Worm (Caenorhabditis elegans): ENCODE measurements around the gene tald-1.

tald-1 gene

ce11 chrIV:4423026-4423425 is 36.6 kb downstream of the tald-1 start:
- TF ChIP-seq nhr-71 (tag; optimal IDR thresholded peaks at IDR 0.05): no peak
- TF ChIP-seq ceh-82 (tag; optimal IDR thresholded peaks at IDR 0.05): no peak
- no peak for TF ChIP-seq rnt-1 (tag; optimal IDR thresholded peaks at IDR 0.05)
- TF ChIP-seq skn-1 (tag; optimal IDR thresholded peaks at IDR 0.05): no peak
- TF ChIP-seq nhr-47 (tag; optimal IDR thresholded peaks at IDR 0.05): no peak
- no peak for TF ChIP-seq nhr-237 (tag; optimal IDR thresholded peaks at IDR 0.05)
- TF ChIP-seq snpc-4 (tag; optimal IDR thresholded peaks at IDR 0.05): no peak
- TF ChIP-seq grh-1 (GFP tag; IDR thresholded peaks at IDR 0.05): no peak
- no peak for TF ChIP-seq hlh-4 (tag; optimal IDR thresholded peaks at IDR 0.05)
- TF ChIP-seq ceh-88 (GFP tag; IDR thresholded peaks at IDR 0.05): no peak
- no peak for TF ChIP-seq pqm-1 (tag; optimal IDR thresholded peaks at IDR 0.05)
- no peak for TF ChIP-seq mef-2 (tag; optimal IDR thresholded peaks at IDR 0.05)
- TF ChIP-seq pax-3 (tag; optimal IDR thresholded peaks at IDR 0.05): no peak

DNA sequence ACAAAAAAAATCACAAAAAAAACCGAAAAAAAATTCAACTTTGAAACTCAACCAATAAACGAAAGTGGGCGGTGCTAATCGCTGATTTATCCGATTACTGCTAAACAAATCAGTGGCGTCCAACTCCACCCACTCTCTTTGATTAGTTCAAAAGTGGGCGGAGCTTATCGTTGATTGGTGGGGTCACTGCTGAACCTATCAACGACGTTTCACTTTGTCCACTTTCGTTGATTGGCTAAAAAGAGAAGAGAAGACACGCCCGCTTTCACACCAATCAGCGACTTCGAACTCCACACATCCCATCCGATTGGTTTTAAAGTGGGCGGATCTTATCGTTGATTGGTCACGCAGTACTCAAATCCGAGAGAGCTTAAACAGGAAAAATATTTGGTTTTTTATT is 37.4 kb downstream of the tald-1 start:
- no peak for TF ChIP-seq lsy-2 (tag; optimal IDR thresholded peaks at IDR 0.05)
- TF ChIP-seq ceh-63 (GFP tag; optimal IDR thresholded peaks at IDR 0.05): no peak
- TF ChIP-seq jun-1 (tag; optimal IDR thresholded peaks at IDR 0.05): no peak
- TF ChIP-seq alr-1 (tag; optimal IDR thresholded peaks at IDR 0.05; ENCODE audit: borderline replicate concordance): no peak
- no peak for TF ChIP-seq xbp-1 (tag; optimal IDR thresholded peaks at IDR 0.05)
- no peak for TF ChIP-seq nhr-28 (tag; optimal IDR thresholded peaks at IDR 0.05)
- no peak for TF ChIP-seq ztf-4 (tag; optimal IDR thresholded peaks at IDR 0.05)
- TF ChIP-seq ceh-82 (tag; optimal IDR thresholded peaks at IDR 0.05): no peak
- no peak for TF ChIP-seq unc-98 (GFP tag; IDR thresholded peaks at IDR 0.05)
- TF ChIP-seq fos-1 (tag; optimal IDR thresholded peaks at IDR 0.05): no peak
- TF ChIP-seq elt-2 (tag; optimal IDR thresholded peaks at IDR 0.05): no peak
- TF ChIP-seq nhr-85 (tag): no peak
- no peak for TF ChIP-seq unc-130 (tag; optimal IDR thresholded peaks at IDR 0.05)

DNA sequence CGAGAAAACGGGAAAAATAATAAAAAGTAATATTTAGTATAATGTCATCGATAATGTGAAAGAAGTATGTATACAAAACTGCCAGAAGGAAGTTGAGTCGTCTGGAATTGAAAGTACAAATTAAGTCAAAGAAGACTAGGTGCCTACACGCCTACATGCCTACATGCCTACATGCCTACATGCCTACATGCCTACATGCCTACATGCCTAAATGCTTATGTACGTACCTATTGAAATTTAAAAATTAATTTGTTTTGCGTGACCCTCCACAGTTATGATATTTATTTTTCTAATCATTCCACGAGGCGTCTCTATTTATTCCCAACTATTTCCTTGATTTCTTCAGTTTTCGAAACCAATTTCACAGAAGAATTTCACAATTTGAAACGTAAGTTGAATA is 43.5 kb downstream of the tald-1 start, which contains the start of the genes str-185 and R08C7.5:
Gene str-185 (minus strand): TSS at position 101 of the 400 bp plus-strand sequence.
Gene R08C7.5 (plus strand): TSS at position 329 of the 400 bp plus-strand sequence.
- TF ChIP-seq skn-1 (tag; optimal IDR thresholded peaks at IDR 0.05) (no peak), nhr-84 (tag; optimal IDR thresholded peaks at IDR 0.05) (no peak), mep-1 (tag; optimal IDR thresholded peaks at IDR 0.05) (no peak), C16A3.4 (tag; optimal IDR thresholded peaks at IDR 0.05) (no peak), unc-130 (tag; optimal IDR thresholded peaks at IDR 0.05) (no peak)

DNA sequence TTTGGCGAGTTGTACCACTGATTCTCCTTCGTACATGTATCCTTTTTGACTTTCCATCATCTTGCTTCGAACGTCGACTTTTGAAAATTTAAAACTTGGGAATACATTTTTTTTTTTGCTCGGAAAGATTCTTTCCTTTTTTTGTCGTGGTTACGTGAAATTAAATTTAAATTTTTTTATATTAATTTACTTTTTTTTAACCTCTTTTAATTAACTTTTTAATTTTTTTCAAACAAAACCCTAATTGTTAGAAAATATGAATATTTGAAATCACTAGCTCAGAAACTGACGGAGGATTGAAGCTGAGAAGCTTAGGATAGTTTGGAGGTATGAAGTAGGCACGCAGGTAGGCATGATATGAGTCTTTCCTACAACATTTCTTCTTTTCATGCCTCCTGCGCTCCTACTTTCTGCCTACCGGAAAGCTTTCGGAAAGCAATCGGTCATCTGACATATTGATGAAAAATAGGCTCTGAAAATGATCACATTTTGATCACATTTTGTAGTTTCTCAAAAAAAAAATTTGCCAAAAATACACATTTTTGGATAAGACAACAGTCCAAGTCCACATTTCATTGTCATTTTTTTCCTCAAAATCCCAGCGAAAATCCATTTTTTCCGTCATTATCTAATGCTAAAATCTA is 48.1 kb downstream of the tald-1 start, which contains the start of the genes R08C7.8 and R08C7.4:
Gene R08C7.8 (minus strand): TSS at position 101 of the 644 bp plus-strand sequence.
Gene R08C7.4 (plus strand): TSS at position 594 of the 644 bp plus-strand sequence.
- TF ChIP-seq fos-1 (tag; optimal IDR thresholded peaks at IDR 0.05) (no peak), lir-3 (tag; optimal IDR thresholded peaks at IDR 0.05; ENCODE audit: poor library complexity) (no peak), ceh-63 (GFP tag; optimal IDR thresholded peaks at IDR 0.05) (no peak), ztf-4 (tag; optimal IDR thresholded peaks at IDR 0.05) (no peak), nhr-84 (tag; optimal IDR thresholded peaks at IDR 0.05) (no peak), lin-35 (GFP tag; optimal IDR thresholded peaks at IDR 0.05) (no peak), ceh-8 (GFP tag; optimal IDR thresholded peaks at IDR 0.05) (no peak), egl-27 (tag; optimal IDR thresholded peaks at IDR 0.05) (no peak), blmp-1 (tag; optimal IDR thresholded peaks at IDR 0.05) (no peak), egl-13 (tag; optimal IDR thresholded peaks at IDR 0.05) (no peak), alr-1 (tag; optimal IDR thresholded peaks at IDR 0.05; ENCODE audit: borderline replicate concordance) (no peak), nhr-71 (tag; optimal IDR thresholded peaks at IDR 0.05) (no peak)

DNA sequence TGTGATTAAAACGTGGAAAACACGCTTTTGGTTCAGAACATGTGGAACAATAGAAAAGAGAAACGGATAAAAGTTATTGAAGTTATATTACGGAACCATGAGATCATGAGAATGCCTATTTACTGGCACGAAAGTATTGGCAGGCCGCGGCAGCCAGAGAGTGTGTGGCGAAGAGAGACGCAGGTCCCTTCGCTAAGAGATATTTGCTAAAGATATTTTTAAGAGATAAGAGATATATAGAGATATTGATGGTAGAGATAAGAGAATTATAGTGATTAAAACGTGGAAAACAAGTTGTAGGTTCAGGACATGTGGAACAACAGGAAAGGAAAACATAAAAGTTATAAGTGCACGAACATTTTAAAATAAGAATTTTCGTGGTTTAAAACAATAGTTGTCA is 51.4 kb downstream of the tald-1 start:
- TF ChIP-seq nhr-20 (tag; optimal IDR thresholded peaks at IDR 0.05): peak; percentile 7
- no peak for TF ChIP-seq grh-1 (GFP tag; IDR thresholded peaks at IDR 0.05)
- no peak for TF ChIP-seq efl-3 (GFP tag; optimal IDR thresholded peaks at IDR 0.05)
- peak in 1 of 6 experiments; percentile 16 for TF ChIP-seq elt-3 (tag; optimal IDR thresholded peaks at IDR 0.05)
- TF ChIP-seq lin-35 (GFP tag; optimal IDR thresholded peaks at IDR 0.05): no peak
- no peak for TF ChIP-seq pax-3 (tag; optimal IDR thresholded peaks at IDR 0.05)
- no peak for TF ChIP-seq lir-3 (tag; optimal IDR thresholded peaks at IDR 0.05; ENCODE audit: poor library complexity)
- TF ChIP-seq nhr-77 (tag; optimal IDR thresholded peaks at IDR 0.05): no peak
- no peak for TF ChIP-seq swsn-7 (tag; optimal IDR thresholded peaks at IDR 0.05)
- TF ChIP-seq hlh-17 (GFP tag; optimal IDR thresholded peaks at IDR 0.05; ENCODE audit: borderline replicate concordance): no peak
- no peak for TF ChIP-seq fkh-8 (tag; optimal IDR thresholded peaks at IDR 0.05)
- TF ChIP-seq unc-62 (GFP tag; optimal IDR thresholded peaks at IDR 0.05): no peak
- TF ChIP-seq mep-1 (tag; optimal IDR thresholded peaks at IDR 0.05): no peak
- no peak for TF ChIP-seq nhr-76 (tag; optimal IDR thresholded peaks at IDR 0.05)
- peak; percentile 69 for TF ChIP-seq lin-14 (GFP tag; optimal IDR thresholded peaks at IDR 0.05)
- TF ChIP-seq unc-98 (GFP tag; IDR thresholded peaks at IDR 0.05): no peak

All from whole organism, L1 larva.